Fruit fly (Drosophila melanogaster) whole organism, prepupa: ENCODE data around the gene CG5246.

Experiments used
- CG16779 ChIP-seq: fragments of 200-800 bp; sonication (Bioruptor generic); optimal IDR thresholded peaks from 3 replicates; lab custom pipeline; 2017; ENCODE audit warnings: missing biosample characterization, mild to moderate bottlenecking, missing genetic modification characterization
- CG6792 ChIP-seq: fragments of 200-800 bp; sonication (Bioruptor generic); optimal IDR thresholded peaks from 3 replicates; lab custom pipeline; 2016; ENCODE audit warnings: missing biosample characterization, missing genetic modification characterization
- Eip93F ChIP-seq: fragments of 200-800 bp; sonication (Bioruptor generic); optimal IDR thresholded peaks from 2 replicates; lab custom pipeline; 2016; ENCODE audit warnings: missing biosample characterization, mild to moderate bottlenecking, missing genetic modification characterization
- Ets21C ChIP-seq: fragments of 200-800 bp; sonication (Bioruptor generic); optimal IDR thresholded peaks from 3 replicates; lab custom pipeline; 2016; ENCODE audit warnings: missing biosample characterization, missing genetic modification characterization
- Hr38 ChIP-seq: sonication (Bioruptor generic); optimal IDR thresholded peaks from 2 replicates; lab custom pipeline; 2016; ENCODE audit warnings: missing biosample characterization, missing genetic modification characterization
- Hr39 ChIP-seq: fragments of 200-800 bp; sonication (Bioruptor generic); optimal IDR thresholded peaks from 2 replicates; lab custom pipeline; 2016; ENCODE audit warnings: missing biosample characterization, missing genetic modification characterization
- Lpt ChIP-seq: fragments of 200-800 bp; sonication (Bioruptor generic); optimal IDR thresholded peaks from 3 replicates; lab custom pipeline; 2016; ENCODE audit warnings: missing biosample characterization, missing genetic modification characterization
- OdsH ChIP-seq: fragments of 200-800 bp; sonication (Bioruptor generic); optimal IDR thresholded peaks from 3 replicates; lab custom pipeline; 2016; ENCODE audit warnings: missing biosample characterization, missing genetic modification characterization
- fd85E ChIP-seq: fragments of 200-800 bp; sonication (Bioruptor generic); optimal IDR thresholded peaks from 3 replicates; lab custom pipeline; 2016; ENCODE audit warnings: missing biosample characterization, missing genetic modification characterization
- lz ChIP-seq: fragments of 200-800 bp; sonication (Bioruptor generic); optimal IDR thresholded peaks from 3 replicates; lab custom pipeline; 2016; ENCODE audit warnings: missing biosample characterization, missing genetic modification characterization
- pdm3 ChIP-seq: fragments of 200-800 bp; sonication (Bioruptor generic); optimal IDR thresholded peaks from 3 replicates; lab custom pipeline; 2016; ENCODE audit warnings: missing biosample characterization, missing genetic modification characterization
- salr ChIP-seq, 2 experiments: fragments of 200-800 bp; sonication (Bioruptor generic); optimal IDR thresholded peaks; 3 replicates each; lab custom pipeline; 2016 to 2018; ENCODE audit warnings: missing biosample characterization in 2 of 2, missing genetic modification characterization in 2 of 2, mild to moderate bottlenecking in 1 of 2
- topi ChIP-seq: fragments of 200-800 bp; sonication (Bioruptor generic); optimal IDR thresholded peaks from 3 replicates; lab custom pipeline; 2016; ENCODE audit warnings: missing biosample characterization, missing genetic modification characterization

DNA sequence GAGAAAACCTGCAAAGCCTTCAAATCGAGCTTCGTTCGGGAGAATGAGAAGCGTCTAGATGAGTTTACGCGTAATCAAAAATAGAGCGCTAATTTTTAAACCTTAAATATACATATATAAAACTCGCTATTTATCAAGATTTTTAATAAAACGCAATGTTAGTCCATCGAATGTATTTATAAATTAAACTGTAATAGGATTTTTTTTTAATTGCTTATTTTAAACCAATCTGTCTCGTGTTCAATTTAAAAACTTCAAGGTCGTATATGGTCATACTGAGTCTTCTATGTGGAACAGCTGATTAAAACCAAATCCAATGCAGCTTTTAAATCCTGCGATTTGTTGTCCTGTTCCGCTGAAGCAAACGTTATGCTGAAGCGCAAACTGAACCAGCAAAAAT is 14.4 kb downstream of the CG5246 start, which contains the start of gene Smug:
- TF ChIP-seq CG6792, result no peak
- no peak for TF ChIP-seq fd85E
- TF ChIP-seq Hr38, result no peak
- TF ChIP-seq OdsH (GFP tag; lab: Kevin White, UChicago), result no peak
- TF ChIP-seq pdm3 (GFP tag; lab: Kevin White, UChicago), result no peak
- TF ChIP-seq Ets21C (GFP tag; lab: Kevin White, UChicago), result no peak
- no peak for TF ChIP-seq salr (GFP tag; optimal IDR thresholded peaks at IDR 0.05; lab: Kevin White, UChicago)
- no peak for TF ChIP-seq topi (GFP tag; lab: Kevin White, UChicago)
- no peak for TF ChIP-seq Eip93F (GFP tag; lab: Kevin White, UChicago)
- TF ChIP-seq Hr39 (GFP tag; lab: Kevin White, UChicago), result no peak
- no peak for TF ChIP-seq Lpt
- no peak for TF ChIP-seq lz
- TF ChIP-seq CG16779, result no peak
